Worm (Caenorhabditis elegans) whole organism, L3 larva: ENCODE data around the gene catp-8.

Experiments used
- R02D3.7 ChIP-seq: fragments of 150-350 bp; optimal IDR thresholded peaks from 2 replicates; lab custom pipeline; 2014; ENCODE audit warnings: missing biosample characterization, missing genetic modification characterization
- aly-2 ChIP-seq: fragments of 150-350 bp; optimal IDR thresholded peaks from 2 replicates; lab custom pipeline; 2014; ENCODE audit warnings: missing biosample characterization, missing genetic modification characterization
- ama-1 ChIP-seq: fragments of 150-350 bp; optimal IDR thresholded peaks from 2 replicates; lab custom pipeline; 2018
- ceh-28 ChIP-seq: fragments of 150-350 bp; optimal IDR thresholded peaks from 2 replicates; lab custom pipeline; 2014; ENCODE audit warnings: missing biosample characterization, missing genetic modification reagents, missing genetic modification characterization
- daf-12 ChIP-seq: fragments of 150-350 bp; optimal IDR thresholded peaks from 2 replicates; lab custom pipeline; 2014; ENCODE audit warnings: missing biosample characterization, missing genetic modification reagents, missing genetic modification characterization
- elt-1 ChIP-seq: fragments of 150-350 bp; optimal IDR thresholded peaks from 2 replicates; lab custom pipeline; 2014; ENCODE audit warnings: missing biosample characterization, missing genetic modification characterization
- elt-2 ChIP-seq: sonication (generic microtip); optimal IDR thresholded peaks from 2 replicates; lab custom pipeline; 2016; ENCODE audit warnings: missing genetic modification reagents, mild to moderate bottlenecking, missing genetic modification characterization, missing compliant biosample characterization
- elt-3 ChIP-seq, 3 experiments: fragments of 150-350 bp in 1 of 3; sonication (generic microtip) in 2 of 3; optimal IDR thresholded peaks; 2 replicates in 2 of 3; 4 replicates in 1 of 3; lab custom pipeline; 2014 to 2017; ENCODE audit warnings: missing biosample characterization in 3 of 3, missing genetic modification characterization in 3 of 3
- eor-1 ChIP-seq, 2 experiments: fragments of 150-350 bp; optimal IDR thresholded peaks; 2 replicates each; lab custom pipeline; 2014 to 2018; ENCODE audit warnings: missing biosample characterization in 2 of 2, missing genetic modification characterization in 2 of 2
- hmg-11 ChIP-seq: sonication (generic microtip); optimal IDR thresholded peaks from 2 replicates; lab custom pipeline; 2016; ENCODE audit warnings: missing genetic modification characterization, missing compliant biosample characterization
- jun-1 ChIP-seq: fragments of 150-350 bp; optimal IDR thresholded peaks from 2 replicates; lab custom pipeline; 2014; ENCODE audit warnings: missing biosample characterization, missing genetic modification reagents, missing genetic modification characterization
- lin-15B ChIP-seq: fragments of 150-350 bp; optimal IDR thresholded peaks from 2 replicates; lab custom pipeline; 2014; ENCODE audit warnings: missing biosample characterization, missing genetic modification characterization
- lin-39 ChIP-seq: fragments of 150-350 bp; optimal IDR thresholded peaks from 2 replicates; lab custom pipeline; 2018; ENCODE audit warnings: missing biosample characterization, missing genetic modification reagents, missing genetic modification characterization
- lsy-12 ChIP-seq: sonication (generic microtip); optimal IDR thresholded peaks from 2 replicates; lab custom pipeline; 2016; ENCODE audit warnings: mild to moderate bottlenecking, missing genetic modification characterization, missing compliant biosample characterization
- mdl-1 ChIP-seq: fragments of 150-350 bp; optimal IDR thresholded peaks from 2 replicates; lab custom pipeline; 2014; ENCODE audit warnings: missing biosample characterization, missing genetic modification characterization
- mml-1 ChIP-seq: fragments of 150-350 bp; sonication (generic microtip); optimal IDR thresholded peaks from 3 replicates; lab custom pipeline; 2014; ENCODE audit warnings: missing biosample characterization, missing genetic modification characterization
- nfya-1 ChIP-seq: sonication (generic microtip); optimal IDR thresholded peaks from 2 replicates; lab custom pipeline; 2017; ENCODE audit warnings: missing genetic modification characterization, mild to moderate bottlenecking, missing compliant biosample characterization, antibody characterized with exemption, moderate library complexity; ENCODE audit not compliant: insufficient read depth
- nhr-12 ChIP-seq: fragments of 150-350 bp; optimal IDR thresholded peaks from 2 replicates; lab custom pipeline; 2014; ENCODE audit warnings: missing biosample characterization, missing genetic modification characterization
- nhr-23 ChIP-seq: fragments of 150-350 bp; optimal IDR thresholded peaks from 2 replicates; lab custom pipeline; 2014; ENCODE audit warnings: missing biosample characterization, missing genetic modification reagents, missing genetic modification characterization
- nhr-237 ChIP-seq: fragments of 150-350 bp; optimal IDR thresholded peaks from 2 replicates; lab custom pipeline; 2014; ENCODE audit warnings: missing biosample characterization, missing genetic modification characterization
- nhr-25 ChIP-seq: sonication (generic microtip); optimal IDR thresholded peaks from 2 replicates; lab custom pipeline; 2017; ENCODE audit warnings: missing biosample characterization, missing genetic modification characterization
- nhr-28 ChIP-seq: fragments of 150-350 bp; optimal IDR thresholded peaks from 2 replicates; lab custom pipeline; 2014; ENCODE audit warnings: missing biosample characterization, missing genetic modification characterization
- nhr-67 ChIP-seq: fragments of 150-350 bp; optimal IDR thresholded peaks from 2 replicates; lab custom pipeline; 2014; ENCODE audit warnings: missing biosample characterization, missing genetic modification characterization
- pha-4 ChIP-seq: fragments of 150-350 bp; optimal IDR thresholded peaks from 2 replicates; lab custom pipeline; 2014; ENCODE audit warnings: missing biosample characterization, missing genetic modification reagents, missing genetic modification characterization
- pqm-1 ChIP-seq: fragments of 150-350 bp; optimal IDR thresholded peaks from 2 replicates; lab custom pipeline; 2017; ENCODE audit warnings: missing biosample characterization, missing genetic modification characterization, inconsistent platforms
- sea-2 ChIP-seq: fragments of 150-350 bp; sonication (generic microtip); optimal IDR thresholded peaks from 4 replicates; lab custom pipeline; 2014; ENCODE audit warnings: missing biosample characterization, missing genetic modification reagents, missing genetic modification characterization
- skn-1 ChIP-seq: fragments of 150-350 bp; optimal IDR thresholded peaks from 2 replicates; lab custom pipeline; 2014; ENCODE audit warnings: missing biosample characterization, missing genetic modification characterization
- snpc-4 ChIP-seq: fragments of 150-350 bp; optimal IDR thresholded peaks from 2 replicates; lab custom pipeline; 2014; ENCODE audit warnings: missing biosample characterization, missing genetic modification characterization
- tbx-2 ChIP-seq: sonication (generic microtip); optimal IDR thresholded peaks from 2 replicates; lab custom pipeline; 2016; ENCODE audit warnings: mild to moderate bottlenecking, missing genetic modification characterization, missing compliant biosample characterization
- unc-62 ChIP-seq: fragments of 150-350 bp; sonication (generic microtip); optimal IDR thresholded peaks from 4 replicates; lab custom pipeline; 2014; ENCODE audit warnings: missing biosample characterization, missing genetic modification reagents, missing genetic modification characterization
- zag-1 ChIP-seq: fragments of 150-350 bp; optimal IDR thresholded peaks from 2 replicates; lab custom pipeline; 2014; ENCODE audit warnings: missing biosample characterization, missing genetic modification characterization
- ztf-11 ChIP-seq: fragments of 150-350 bp; optimal IDR thresholded peaks from 2 replicates; lab custom pipeline; 2014; ENCODE audit warnings: missing biosample characterization, missing genetic modification characterization
- ztf-4 ChIP-seq: fragments of 150-350 bp; optimal IDR thresholded peaks from 2 replicates; lab custom pipeline; 2014; ENCODE audit warnings: missing biosample characterization, missing genetic modification characterization

Gene catp-8

DNA sequence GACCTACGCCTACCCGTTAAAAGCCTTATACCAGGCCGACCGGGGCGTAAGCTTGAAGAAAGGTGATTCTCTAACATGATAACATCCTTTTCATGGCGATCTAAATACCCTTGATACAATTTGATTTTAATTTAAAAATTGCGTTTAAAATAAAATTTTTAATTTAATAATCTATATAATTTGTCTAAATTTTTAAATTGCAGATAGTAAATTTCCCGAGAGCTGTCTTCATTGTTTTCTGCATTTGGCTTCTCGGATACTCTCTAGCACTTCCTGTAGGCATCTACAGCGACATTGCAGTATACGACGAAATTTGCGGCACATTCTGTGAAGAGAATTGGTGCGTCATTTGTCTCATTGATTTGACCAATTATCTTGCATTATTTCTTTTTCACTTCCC is 17.7 kb downstream of the catp-8 start:
- TF ChIP-seq mdl-1 (tag; lab: Kevin White, UChicago) = no peak
- no peak for TF ChIP-seq mml-1
- TF ChIP-seq lin-39 = peak; percentile 19
- TF ChIP-seq nhr-12 = no peak
- TF ChIP-seq unc-62 (GFP tag; lab: Kevin White, UChicago) = no peak
- no peak for TF ChIP-seq elt-3 (tag; optimal IDR thresholded peaks at IDR 0.05; lab: Kevin White, UChicago)
- no peak for TF ChIP-seq ama-1 (lab: Kevin White, UChicago)
- no peak for TF ChIP-seq nfya-1 (tag; lab: Kevin White, UChicago)

DNA sequence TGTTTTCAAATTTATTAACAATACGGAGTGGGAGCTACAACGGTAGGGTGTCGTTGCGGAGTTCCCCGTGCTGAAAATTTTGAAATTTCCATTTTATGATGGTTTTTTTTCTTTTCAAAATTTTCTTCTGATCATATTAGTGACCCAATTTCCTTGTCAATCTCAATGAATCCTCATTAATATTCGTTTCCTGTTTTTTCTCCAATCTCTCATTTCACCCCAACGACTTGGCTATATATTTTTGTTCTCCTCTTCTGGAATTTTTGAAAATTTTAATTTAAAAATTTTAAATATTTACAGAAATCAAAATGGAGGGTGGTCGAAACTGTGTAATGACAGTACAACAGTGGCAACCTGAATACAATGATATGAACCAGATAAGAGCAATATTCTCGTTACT is 19.4 kb downstream of the catp-8 start, which contains the start of gene npr-3:
Gene npr-3 (plus strand): TSS at position 301 of the 400 bp plus-strand sequence.
- TF ChIP-seq lsy-12 (tag; lab: Kevin White, UChicago) (no peak), elt-3 (tag; optimal IDR thresholded peaks at IDR 0.05; lab: Kevin White, UChicago) (no peak), pqm-1 (tag; lab: Kevin White, UChicago) (no peak), zag-1 (tag; lab: Kevin White, UChicago) (no peak), R02D3.7 (tag; lab: Kevin White, UChicago) (no peak), ztf-4 (tag; lab: Kevin White, UChicago) (no peak), ztf-11 (tag; lab: Kevin White, UChicago) (no peak), tbx-2 (no peak), aly-2 (no peak), daf-12 (tag; lab: Kevin White, UChicago) (no peak), nhr-23 (tag; lab: Kevin White, UChicago) (no peak), nhr-237 (tag; lab: Kevin White, UChicago) (no peak), nhr-25 (no peak), skn-1 (tag; lab: Kevin White, UChicago) (no peak), mdl-1 (tag; lab: Kevin White, UChicago) (no peak)

DNA sequence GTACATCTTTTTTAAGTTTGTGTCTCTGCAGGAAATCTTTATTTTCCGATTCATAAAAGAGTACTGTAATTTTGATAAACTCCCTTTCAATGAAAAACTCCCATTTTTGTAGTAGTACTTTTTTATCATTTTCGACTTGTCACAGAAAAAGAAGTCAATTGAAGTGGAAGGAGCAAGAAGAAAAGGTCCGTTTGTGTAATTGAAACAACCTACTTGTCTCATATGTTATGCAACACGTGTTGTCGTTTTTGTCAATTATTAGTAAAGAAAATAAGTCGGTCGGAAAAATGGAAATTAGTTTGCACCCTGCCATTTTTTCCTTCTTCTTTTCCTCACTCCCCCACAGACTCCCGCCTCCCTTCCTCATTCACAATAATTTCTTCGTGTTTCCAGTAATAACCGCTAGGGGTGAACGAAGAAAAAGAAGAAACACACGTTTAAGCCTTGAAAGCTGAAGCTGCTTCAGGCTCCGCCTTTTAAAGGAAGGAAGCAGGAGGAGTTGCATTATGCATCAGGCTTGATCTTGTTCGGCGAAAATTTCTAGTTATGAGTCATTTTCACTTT is 20.3 kb downstream of the catp-8 start:
- peak; percentile 13 for TF ChIP-seq nfya-1 (tag; lab: Kevin White, UChicago)
- no peak for TF ChIP-seq eor-1 (tag; optimal IDR thresholded peaks at IDR 0.05; lab: Kevin White, UChicago)
- TF ChIP-seq elt-1 (tag; lab: Kevin White, UChicago) = no peak
- TF ChIP-seq zag-1 (tag; lab: Kevin White, UChicago) = no peak

DNA sequence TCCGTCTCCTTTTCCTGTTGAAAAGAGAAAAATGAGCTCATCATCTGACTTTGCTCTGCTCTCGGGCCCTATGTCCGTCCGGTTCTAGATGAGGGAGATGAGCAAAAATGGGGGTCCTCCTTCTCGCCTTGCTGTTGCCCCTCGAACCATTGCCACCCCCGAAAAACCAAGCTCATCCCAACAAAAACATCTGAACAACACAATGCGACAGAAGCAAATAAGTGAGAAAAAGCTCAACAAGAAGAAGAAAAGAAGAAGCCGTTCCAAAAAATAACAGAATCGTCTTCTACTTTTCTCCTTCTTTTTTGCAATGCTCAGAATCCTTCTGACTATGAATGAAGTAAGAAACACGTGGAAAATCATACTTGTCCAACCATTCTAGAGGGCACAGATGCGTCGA is 23.2 kb downstream of the catp-8 start:
- TF ChIP-seq mml-1 (no peak), nhr-23 (tag; lab: Kevin White, UChicago) (no peak), nhr-67 (tag; lab: Kevin White, UChicago) (no peak), elt-2 (tag; lab: Kevin White, UChicago) (no peak), hmg-11 (no peak), ceh-28 (tag; lab: Kevin White, UChicago) (no peak), mdl-1 (tag; lab: Kevin White, UChicago) (no peak), nhr-28 (tag; lab: Kevin White, UChicago) (no peak), lin-15B (tag; lab: Kevin White, UChicago) (no peak), nhr-237 (tag; lab: Kevin White, UChicago) (no peak)

DNA sequence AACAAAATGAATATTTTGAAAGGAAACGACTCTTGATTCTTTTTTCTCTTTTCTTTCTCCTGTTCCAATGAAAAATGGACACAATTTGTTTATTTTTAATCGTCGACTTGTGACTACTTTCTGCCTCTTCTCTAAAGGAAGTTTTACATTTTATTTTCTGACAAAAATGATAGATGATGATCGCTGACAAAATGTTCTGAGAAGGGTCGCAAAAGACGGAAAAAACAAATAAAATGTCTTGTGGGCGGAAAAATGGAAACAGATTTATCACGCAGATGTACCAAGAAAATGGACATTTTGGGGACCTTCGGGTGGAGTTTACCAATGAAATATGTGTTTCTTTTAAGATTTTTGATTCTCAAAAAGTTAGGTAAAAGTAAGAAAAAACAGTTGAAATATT is 26.1 kb downstream of the catp-8 start:
- TF ChIP-seq nhr-237 (tag; lab: Kevin White, UChicago) (no peak), lin-39 (peak; percentile 55)

DNA sequence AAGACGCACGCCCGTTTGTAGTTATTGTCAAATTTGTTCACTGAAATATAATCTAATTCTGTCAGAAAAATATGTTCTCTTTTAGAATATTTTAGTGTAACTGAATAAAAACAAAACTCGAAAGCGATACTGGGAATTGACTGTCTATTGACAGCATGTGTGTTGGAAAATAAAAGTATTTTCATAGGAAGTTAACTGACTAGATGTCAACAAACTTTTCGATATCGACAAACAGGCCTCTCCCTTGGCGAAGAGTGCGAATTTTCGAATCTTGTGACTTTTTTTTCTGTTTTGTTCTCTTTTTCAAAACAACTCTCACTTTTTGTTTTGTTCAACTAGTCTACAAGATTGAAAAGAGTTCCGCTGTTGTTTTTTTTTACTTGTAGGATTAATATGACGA is 40.8 kb downstream of the catp-8 start:
- TF ChIP-seq ztf-4 (tag; lab: Kevin White, UChicago) = no peak
- no peak for TF ChIP-seq skn-1 (tag; lab: Kevin White, UChicago)
- TF ChIP-seq elt-3 (tag; optimal IDR thresholded peaks at IDR 0.05; lab: Kevin White, UChicago) = no peak
- peak; percentile 89 for TF ChIP-seq pha-4 (tag; lab: Kevin White, UChicago)
- no peak for TF ChIP-seq jun-1 (tag; lab: Kevin White, UChicago)
- TF ChIP-seq snpc-4 = no peak
- no peak for TF ChIP-seq nhr-25
- TF ChIP-seq sea-2 (GFP tag; lab: Kevin White, UChicago) = no peak
- TF ChIP-seq, all 47 proteins: peak for 1
